Fruit fly (Drosophila melanogaster) whole organism, prepupa: ENCODE measurements around the gene gammaTub37C.

Source experiments
- CG10669 ChIP-seq: fragments of 200-800 bp; sonication (Bioruptor generic); optimal IDR thresholded peaks from 3 replicates; lab custom pipeline; 2018; ENCODE audit warnings: missing biosample characterization, mild to moderate bottlenecking, missing genetic modification characterization, moderate library complexity
- CG11762 ChIP-seq: fragments of 200-800 bp; sonication (Bioruptor generic); optimal IDR thresholded peaks from 3 replicates; lab custom pipeline; 2016; ENCODE audit warnings: missing biosample characterization, missing genetic modification characterization; ENCODE audit not compliant: insufficient read depth
- CG15336 ChIP-seq: fragments of 200-800 bp; sonication (Bioruptor generic); IDR thresholded peaks from 2 replicates; pipeline ENCODE4 v1.3.6; 2022; ENCODE audit warnings: missing biosample characterization, missing genetic modification characterization
- CG16779 ChIP-seq: fragments of 200-800 bp; sonication (Bioruptor generic); optimal IDR thresholded peaks from 3 replicates; lab custom pipeline; 2017; ENCODE audit warnings: missing biosample characterization, mild to moderate bottlenecking, missing genetic modification characterization
- CG3032 ChIP-seq: fragments of 200-800 bp; optimal IDR thresholded peaks from 2 replicates; lab custom pipeline; 2019; ENCODE audit warnings: missing biosample characterization, mild to moderate bottlenecking, missing genetic modification characterization, moderate library complexity
- CG31627 ChIP-seq: fragments of 200-800 bp; sonication (Bioruptor generic); optimal IDR thresholded peaks from 3 replicates; lab custom pipeline; 2016; ENCODE audit warnings: missing biosample characterization, missing genetic modification characterization
- CG34406 ChIP-seq: fragments of 200-800 bp; sonication (Bioruptor generic); optimal IDR thresholded peaks from 3 replicates; lab custom pipeline; 2016; ENCODE audit warnings: missing biosample characterization, missing genetic modification characterization
- CG6163 ChIP-seq: fragments of 200-800 bp; sonication (Bioruptor generic); IDR thresholded peaks from 3 replicates; pipeline ENCODE4 v1.3.6; 2022; ENCODE audit warnings: missing biosample characterization, missing genetic modification characterization
- CG6808 ChIP-seq: fragments of 200-800 bp; sonication (Bioruptor generic); optimal IDR thresholded peaks from 3 replicates; lab custom pipeline; 2017; ENCODE audit warnings: missing biosample characterization, missing genetic modification characterization, mild to moderate bottlenecking, moderate library complexity, missing genetic modification reagents
- CG6854 ChIP-seq: fragments of 200-800 bp; sonication (Bioruptor generic); optimal IDR thresholded peaks from 2 replicates; lab custom pipeline; 2017; ENCODE audit warnings: missing biosample characterization, mild to moderate bottlenecking, missing genetic modification characterization
- CG7368 ChIP-seq: fragments of 200-800 bp; sonication (Bioruptor generic); optimal IDR thresholded peaks from 3 replicates; lab custom pipeline; 2016; ENCODE audit warnings: missing biosample characterization, missing genetic modification characterization
- CG8119 ChIP-seq: fragments of 200-800 bp; sonication (Bioruptor generic); IDR thresholded peaks from 3 replicates; pipeline ENCODE4 v1.3.6; 2022; ENCODE audit warnings: missing biosample characterization, missing genetic modification characterization
- Eip75B ChIP-seq: fragments of 200-800 bp; sonication (Bioruptor generic); optimal IDR thresholded peaks from 3 replicates; lab custom pipeline; 2016; ENCODE audit warnings: missing biosample characterization, missing genetic modification characterization
- Eip78C ChIP-seq: fragments of 200-800 bp; sonication (Bioruptor generic); peaks from one replicate; lab custom pipeline; 2016; ENCODE audit warnings: missing biosample characterization, missing genetic modification characterization
- Eip93F ChIP-seq: fragments of 200-800 bp; sonication (Bioruptor generic); optimal IDR thresholded peaks from 2 replicates; lab custom pipeline; 2016; ENCODE audit warnings: missing biosample characterization, mild to moderate bottlenecking, missing genetic modification characterization
- Ets96B ChIP-seq: fragments of 200-800 bp; optimal IDR thresholded peaks from 2 replicates; lab custom pipeline; 2019; ENCODE audit warnings: missing biosample characterization, mild to moderate bottlenecking, missing genetic modification characterization, moderate library complexity
- Gug ChIP-seq: fragments of 200-800 bp; sonication (Bioruptor generic); IDR thresholded peaks from 2 replicates; pipeline ENCODE4 v1.3.6; 2022; ENCODE audit warnings: missing biosample characterization, missing genetic modification characterization
- Hr38 ChIP-seq: sonication (Bioruptor generic); optimal IDR thresholded peaks from 2 replicates; lab custom pipeline; 2016; ENCODE audit warnings: missing biosample characterization, missing genetic modification characterization
- Hr4 ChIP-seq: fragments of 200-800 bp; sonication (Bioruptor generic); optimal IDR thresholded peaks from 3 replicates; lab custom pipeline; 2016; ENCODE audit warnings: missing biosample characterization, missing genetic modification characterization
- Lpt ChIP-seq: fragments of 200-800 bp; sonication (Bioruptor generic); optimal IDR thresholded peaks from 3 replicates; lab custom pipeline; 2016; ENCODE audit warnings: missing biosample characterization, missing genetic modification characterization
- Met ChIP-seq: fragments of 200-800 bp; sonication (Bioruptor generic); optimal IDR thresholded peaks from 3 replicates; lab custom pipeline; 2016; ENCODE audit warnings: missing biosample characterization, missing genetic modification characterization
- Sox14 ChIP-seq: fragments of 200-800 bp; sonication (Bioruptor generic); optimal IDR thresholded peaks from 3 replicates; lab custom pipeline; 2016; ENCODE audit warnings: missing biosample characterization, missing genetic modification characterization
- achi ChIP-seq: fragments of 200-800 bp; sonication (Bioruptor generic); optimal IDR thresholded peaks from 3 replicates; lab custom pipeline; 2016; ENCODE audit warnings: missing biosample characterization, missing genetic modification characterization
- acj6 ChIP-seq: fragments of 200-800 bp; sonication (Bioruptor generic); optimal IDR thresholded peaks from 3 replicates; lab custom pipeline; 2016; ENCODE audit warnings: missing biosample characterization, missing genetic modification characterization
- cyc ChIP-seq: fragments of 200-800 bp; sonication (Bioruptor generic); optimal IDR thresholded peaks from 3 replicates; lab custom pipeline; 2016; ENCODE audit warnings: missing biosample characterization, missing genetic modification characterization
- dac ChIP-seq: fragments of 200-800 bp; sonication (Bioruptor generic); optimal IDR thresholded peaks from 2 replicates; lab custom pipeline; 2017; ENCODE audit warnings: missing biosample characterization, mild to moderate bottlenecking, missing genetic modification characterization
- dsx ChIP-seq: fragments of 200-800 bp; optimal IDR thresholded peaks from 3 replicates; lab custom pipeline; 2019; ENCODE audit warnings: missing biosample characterization, mild to moderate bottlenecking, missing genetic modification characterization, moderate library complexity; ENCODE audit not compliant: poor library complexity, severe bottlenecking
- esn ChIP-seq: fragments of 200-800 bp; sonication (Bioruptor generic); optimal IDR thresholded peaks from 2 replicates; lab custom pipeline; 2016; ENCODE audit warnings: missing biosample characterization, mild to moderate bottlenecking, missing genetic modification characterization, moderate library complexity
- fd59A ChIP-seq: fragments of 200-800 bp; sonication (Bioruptor generic); optimal IDR thresholded peaks from 2 replicates; lab custom pipeline; 2017; ENCODE audit warnings: missing biosample characterization, mild to moderate bottlenecking, missing genetic modification characterization, missing genetic modification reagents
- fkh ChIP-seq: fragments of 200-800 bp; sonication (Bioruptor generic); optimal IDR thresholded peaks from 3 replicates; lab custom pipeline; 2017; ENCODE audit warnings: missing biosample characterization, mild to moderate bottlenecking, missing genetic modification characterization, moderate library complexity
- lz ChIP-seq: fragments of 200-800 bp; sonication (Bioruptor generic); optimal IDR thresholded peaks from 3 replicates; lab custom pipeline; 2016; ENCODE audit warnings: missing biosample characterization, missing genetic modification characterization
- spab ChIP-seq: fragments of 200-800 bp; sonication (Bioruptor generic); optimal IDR thresholded peaks from 2 replicates; lab custom pipeline; 2017; ENCODE audit warnings: missing biosample characterization, mild to moderate bottlenecking, missing genetic modification characterization, missing genetic modification reagents
- svp ChIP-seq: fragments of 200-800 bp; sonication (Bioruptor generic); peaks from one replicate; lab custom pipeline; 2016; ENCODE audit warnings: missing biosample characterization, missing genetic modification characterization
- vri ChIP-seq: fragments of 200-800 bp; sonication (Bioruptor generic); optimal IDR thresholded peaks from 3 replicates; lab custom pipeline; 2016; ENCODE audit warnings: missing biosample characterization, mild to moderate bottlenecking, missing genetic modification characterization

Gene gammaTub37C

dm6 chr2L:19183687-19184086 is 1.8 kb downstream of the gammaTub37C start, which contains the start of gene CG46059:
TSS of gene CG46059 (minus strand) at chr2L:19183787.
- TF ChIP-seq svp (GFP tag; lab: Kevin White, UChicago) (no peak), Sox14 (GFP tag; lab: Kevin White, UChicago) (no peak), CG7368 (GFP tag; lab: Kevin White, UChicago) (no peak), CG31627 (GFP tag; lab: Kevin White, UChicago) (no peak)

dm6 chr2L:19182710-19183109 is 2.8 kb downstream of the gammaTub37C start, which contains the start of gene CG42688:
TSS of gene CG42688 (minus strand) at chr2L:19182810.
- no peak for TF ChIP-seq Hr38 (GFP tag; lab: Kevin White, UChicago)
- no peak for TF ChIP-seq CG6808
- TF ChIP-seq Eip75B = no peak
- TF ChIP-seq spab (GFP tag; lab: Kevin White, UChicago) = no peak
- TF ChIP-seq lz (GFP tag; lab: Kevin White, UChicago) = no peak
- TF ChIP-seq CG8119 = no peak
- TF ChIP-seq CG3032 = no peak
- no peak for TF ChIP-seq fkh (GFP tag; lab: Kevin White, UChicago)
- TF ChIP-seq CG7368 (GFP tag; lab: Kevin White, UChicago) = no peak
- TF ChIP-seq Lpt (GFP tag; lab: Kevin White, UChicago) = no peak
- TF ChIP-seq CG11762 (GFP tag; lab: Kevin White, UChicago) = no peak
- TF ChIP-seq achi (GFP tag; lab: Kevin White, UChicago) = no peak
- TF ChIP-seq CG6163 (GFP tag; lab: Robert Waterston, UW) = no peak
- no peak for TF ChIP-seq Met (GFP tag; lab: Kevin White, UChicago)
- no peak for TF ChIP-seq CG15336 (GFP tag; lab: Robert Waterston, UW)
- TF ChIP-seq Gug = no peak
- no peak for TF ChIP-seq esn (GFP tag; lab: Kevin White, UChicago)
- TF ChIP-seq, all 60 proteins: peak for 0

dm6 chr2L:19181153-19181892 is 4.2 kb downstream of the gammaTub37C start, which contains the start of gene CG17568:
TSS of gene CG17568 (minus strand) at chr2L:19181702.
- TF ChIP-seq CG34406 (GFP tag; lab: Kevin White, UChicago) (no peak), Hr4 (GFP tag; lab: Kevin White, UChicago) (no peak), acj6 (GFP tag; lab: Kevin White, UChicago) (no peak), Hr38 (GFP tag; lab: Kevin White, UChicago) (no peak), cyc (GFP tag; lab: Kevin White, UChicago) (no peak), CG6163 (GFP tag; lab: Robert Waterston, UW) (no peak), Ets96B (tag; lab: Kevin White, UChicago) (no peak), vri (GFP tag; lab: Kevin White, UChicago) (no peak), esn (GFP tag; lab: Kevin White, UChicago) (peak; percentile 3), CG16779 (no peak), fd59A (GFP tag; lab: Kevin White, UChicago) (no peak), Eip78C (GFP tag; lab: Kevin White, UChicago) (peak; percentile 62), Lpt (GFP tag; lab: Kevin White, UChicago) (no peak), dsx (GFP tag; lab: Kevin White, UChicago) (no peak), CG7368 (GFP tag; lab: Kevin White, UChicago) (no peak), Eip75B (no peak), CG6808 (no peak), CG3032 (no peak), CG10669 (no peak), CG15336 (GFP tag; lab: Robert Waterston, UW) (no peak), Eip93F (GFP tag; lab: Kevin White, UChicago) (no peak), fkh (GFP tag; lab: Kevin White, UChicago) (peak; percentile 69), CG6854 (GFP tag; lab: Kevin White, UChicago) (no peak), CG11762 (GFP tag; lab: Kevin White, UChicago) (no peak), dac (no peak), lz (GFP tag; lab: Kevin White, UChicago) (no peak)
- TF ChIP-seq, all 60 proteins: peak for 3
